Worm (Caenorhabditis elegans): Measurements from ENCODE around the gene set-2.

Gene set-2

ce11 chrIII:4910956-4911355 lies 19.0 kb downstream of the set-2 start, which contains the start of gene F26F4.2:
TSS of gene F26F4.2 (plus strand) at chrIII:4911256.
- TF ChIP-seq hmg-11 (tag; optimal IDR thresholded peaks at IDR 0.05) (no peak), ZK546.5 (tag; optimal IDR thresholded peaks at IDR 0.05) (no peak), fos-1 (tag; optimal IDR thresholded peaks at IDR 0.05) (no peak), nhr-23 (tag; optimal IDR thresholded peaks at IDR 0.05) (no peak), egl-5 (tag; optimal IDR thresholded peaks at IDR 0.05) (no peak), elt-3 (tag; optimal IDR thresholded peaks at IDR 0.05) (no peak), pha-4 (tag; optimal IDR thresholded peaks at IDR 0.05) (no peak), ceh-28 (tag; optimal IDR thresholded peaks at IDR 0.05) (no peak), nhr-76 (tag; optimal IDR thresholded peaks at IDR 0.05) (no peak), lsy-12 (tag; optimal IDR thresholded peaks at IDR 0.05) (no peak), sea-2 (GFP tag; optimal IDR thresholded peaks at IDR 0.05) (no peak), nhr-43 (tag; optimal IDR thresholded peaks at IDR 0.05; ENCODE audit: poor library complexity, severe bottlenecking) (no peak), R02D3.7 (tag; optimal IDR thresholded peaks at IDR 0.05) (no peak), jun-1 (tag; optimal IDR thresholded peaks at IDR 0.05) (no peak), ztf-4 (tag; optimal IDR thresholded peaks at IDR 0.05) (no peak), elt-2 (tag; optimal IDR thresholded peaks at IDR 0.05) (no peak)

- TF ChIP-seq ama-1 (optimal IDR thresholded peaks at IDR 0.05) = no peak
- no peak for TF ChIP-seq nhr-28 (tag; optimal IDR thresholded peaks at IDR 0.05)
- TF ChIP-seq ceh-28 (tag; optimal IDR thresholded peaks at IDR 0.05) = no peak
- no peak for TF ChIP-seq pha-4 (tag; optimal IDR thresholded peaks at IDR 0.05)
- TF ChIP-seq eor-1 (tag; optimal IDR thresholded peaks at IDR 0.05) = no peak
- TF ChIP-seq ceh-16 (tag; optimal IDR thresholded peaks at IDR 0.05) = no peak
- no peak for TF ChIP-seq nhr-77 (tag; optimal IDR thresholded peaks at IDR 0.05)
- TF ChIP-seq lin-15B (tag; optimal IDR thresholded peaks at IDR 0.05) = no peak
- no peak for TF ChIP-seq egl-27 (tag; optimal IDR thresholded peaks at IDR 0.05)
Measured at ce11 chrIII:4909938-4910337, 20.1 kb downstream of the set-2 start, which contains the start of gene F26F4.12. TSS of gene F26F4.12 (minus strand) at chrIII:4910038.

DNA sequence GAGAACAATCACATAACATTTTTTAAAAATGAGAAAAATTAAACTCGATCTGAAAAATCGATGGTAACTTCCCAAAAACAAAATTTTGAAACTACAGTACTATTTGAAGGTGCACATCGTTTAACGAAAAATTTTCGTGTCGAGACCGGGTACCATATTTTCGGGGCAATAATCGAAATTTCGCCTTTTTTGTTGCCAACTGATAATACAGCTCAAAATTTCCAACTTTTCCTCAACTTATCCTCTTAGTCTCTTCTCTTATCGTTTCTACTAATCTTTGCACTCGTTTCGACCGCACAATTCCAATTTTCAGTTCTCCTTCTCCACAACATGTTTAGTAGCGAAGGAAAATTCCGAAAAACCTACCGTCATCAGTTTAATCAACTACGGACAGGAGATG lies 23.1 kb downstream of the set-2 start, which contains the start of gene rom-1:
rom-1 (plus strand) TSS at position 301 of the 400 bp plus-strand sequence.
- no peak for TF ChIP-seq nhr-43 (tag; optimal IDR thresholded peaks at IDR 0.05; ENCODE audit: poor library complexity, severe bottlenecking)
- TF ChIP-seq daf-12 (tag; optimal IDR thresholded peaks at IDR 0.05) = no peak

- TF ChIP-seq lin-39 (tag; optimal IDR thresholded peaks at IDR 0.05) = no peak
- no peak for TF ChIP-seq nhr-237 (tag; optimal IDR thresholded peaks at IDR 0.05)
- TF ChIP-seq fos-1 (tag; optimal IDR thresholded peaks at IDR 0.05) = no peak
- no peak for TF ChIP-seq nhr-28 (tag; optimal IDR thresholded peaks at IDR 0.05)
- TF ChIP-seq tbx-2 (tag; optimal IDR thresholded peaks at IDR 0.05) = no peak
- no peak for TF ChIP-seq elt-1 (tag; optimal IDR thresholded peaks at IDR 0.05)
- no peak for TF ChIP-seq ceh-28 (tag; optimal IDR thresholded peaks at IDR 0.05)
- TF ChIP-seq ceh-9 (tag; optimal IDR thresholded peaks at IDR 0.05) = no peak
- no peak for TF ChIP-seq ceh-16 (tag; optimal IDR thresholded peaks at IDR 0.05)
- no peak for TF ChIP-seq nhr-67 (tag; optimal IDR thresholded peaks at IDR 0.05)
- no peak for TF ChIP-seq egl-27 (tag; optimal IDR thresholded peaks at IDR 0.05)
- peak; percentile 26 for TF ChIP-seq snpc-4 (tag; optimal IDR thresholded peaks at IDR 0.05)
- TF ChIP-seq jun-1 (tag; optimal IDR thresholded peaks at IDR 0.05) = peak; percentile 44
- TF ChIP-seq lsy-12 (tag; optimal IDR thresholded peaks at IDR 0.05) = no peak
- TF ChIP-seq egl-5 (tag; optimal IDR thresholded peaks at IDR 0.05) = no peak
- no peak for TF ChIP-seq daf-12 (tag; optimal IDR thresholded peaks at IDR 0.05)
- no peak for TF ChIP-seq ztf-4 (tag; optimal IDR thresholded peaks at IDR 0.05)
- no peak for TF ChIP-seq sea-2 (GFP tag; optimal IDR thresholded peaks at IDR 0.05)
- no peak for TF ChIP-seq ama-1 (optimal IDR thresholded peaks at IDR 0.05)
- TF ChIP-seq zag-1 (tag; optimal IDR thresholded peaks at IDR 0.05) = no peak
- TF ChIP-seq unc-62 (GFP tag; optimal IDR thresholded peaks at IDR 0.05) = no peak
- no peak for TF ChIP-seq nhr-12 (tag; optimal IDR thresholded peaks at IDR 0.05)
- peak; percentile 24 for TF ChIP-seq pha-4 (tag; optimal IDR thresholded peaks at IDR 0.05)
- TF ChIP-seq nhr-77 (tag; optimal IDR thresholded peaks at IDR 0.05) = no peak
- no peak for TF ChIP-seq unc-39 (tag; optimal IDR thresholded peaks at IDR 0.05)
- no peak for TF ChIP-seq mdl-1 (tag; optimal IDR thresholded peaks at IDR 0.05)
- TF ChIP-seq aly-2 (tag; optimal IDR thresholded peaks at IDR 0.05) = no peak
- TF ChIP-seq ceh-82 (tag; optimal IDR thresholded peaks at IDR 0.05) = no peak
- TF ChIP-seq ZK546.5 (tag; optimal IDR thresholded peaks at IDR 0.05) = no peak
- no peak for TF ChIP-seq nhr-23 (tag; optimal IDR thresholded peaks at IDR 0.05)
- TF ChIP-seq nhr-43 (tag; optimal IDR thresholded peaks at IDR 0.05; ENCODE audit: poor library complexity, severe bottlenecking) = no peak
- no peak for TF ChIP-seq eor-1 (tag; optimal IDR thresholded peaks at IDR 0.05)
- no peak for TF ChIP-seq nhr-25 (tag; optimal IDR thresholded peaks at IDR 0.05)
- TF ChIP-seq elt-2 (tag; optimal IDR thresholded peaks at IDR 0.05) = peak; percentile 64
- TF ChIP-seq hmg-11 (tag; optimal IDR thresholded peaks at IDR 0.05) = no peak
- TF ChIP-seq ztf-11 (tag; optimal IDR thresholded peaks at IDR 0.05) = no peak
- no peak for TF ChIP-seq fkh-2 (tag; optimal IDR thresholded peaks at IDR 0.05)
- TF ChIP-seq lin-15B (tag; optimal IDR thresholded peaks at IDR 0.05) = no peak
- TF ChIP-seq nhr-76 (tag; optimal IDR thresholded peaks at IDR 0.05) = no peak
- TF ChIP-seq R02D3.7 (tag; optimal IDR thresholded peaks at IDR 0.05) = no peak
- TF ChIP-seq fkh-10 (GFP tag; optimal IDR thresholded peaks at IDR 0.05) = no peak
- no peak for TF ChIP-seq skn-1 (tag; optimal IDR thresholded peaks at IDR 0.05)
- peak; percentile 2 for TF ChIP-seq pqm-1 (tag; optimal IDR thresholded peaks at IDR 0.05)
- no peak for TF ChIP-seq mml-1 (tag; optimal IDR thresholded peaks at IDR 0.05)
Measured at ce11 chrIII:4906365-4906764, 23.6 kb downstream of the set-2 start.

All from whole organism, L3 larva.